Fruit fly (Drosophila melanogaster) whole organism, embryonic: ENCODE data around the gene CG7695.
A peak's percentile ranks its signal among the peaks of the same experiment; 100 is the strongest.

ENCODE experiments used
- Adf1 ChIP-seq: fragments of 200-800 bp; sonication (Bioruptor generic); IDR thresholded peaks from 2 replicates; pipeline ENCODE4 v1.3.6; 2022; ENCODE audit warnings: missing biosample characterization, missing genetic modification characterization
- Awh ChIP-seq: fragments of 200-800 bp; sonication (Bioruptor generic); IDR thresholded peaks from 2 replicates; pipeline ENCODE4, ENCODE4 v1.3.6; 2022; ENCODE audit warnings: missing biosample characterization, missing genetic modification characterization
- Blimp-1 ChIP-seq: fragments of 200-800 bp; sonication (Bioruptor generic); optimal IDR thresholded peaks from 3 replicates; lab custom pipeline; 2018; ENCODE audit warnings: missing biosample characterization, missing genetic modification characterization, mild to moderate bottlenecking, moderate library complexity, missing genetic modification reagents
- CG10209 ChIP-seq: fragments of 200-800 bp; sonication (Bioruptor generic); optimal IDR thresholded peaks from 3 replicates; lab custom pipeline; 2017; ENCODE audit warnings: missing biosample characterization, mild to moderate bottlenecking, missing genetic modification characterization, missing genetic modification reagents
- CG10654 ChIP-seq: fragments of 200-800 bp; sonication (Bioruptor generic); optimal IDR thresholded peaks from 2 replicates; lab custom pipeline; 2016; ENCODE audit warnings: missing biosample characterization, missing genetic modification characterization
- CG10979 ChIP-seq: fragments of 200-800 bp; sonication (Bioruptor generic); optimal IDR thresholded peaks from 2 replicates; lab custom pipeline; 2018; ENCODE audit warnings: missing biosample characterization, mild to moderate bottlenecking, missing genetic modification characterization, moderate library complexity
- CG11504 ChIP-seq: fragments of 200-800 bp; sonication (Bioruptor generic); optimal IDR thresholded peaks from 3 replicates; lab custom pipeline; 2019; ENCODE audit warnings: missing biosample characterization, mild to moderate bottlenecking, missing genetic modification characterization, moderate library complexity
- CG11560 ChIP-seq: fragments of 200-800 bp; sonication (Bioruptor generic); IDR thresholded peaks from 3 replicates; pipeline ENCODE4 v1.3.6; 2022; ENCODE audit warnings: missing biosample characterization, missing genetic modification characterization
- CG11696 ChIP-seq: fragments of 200-800 bp; sonication (Bioruptor generic); IDR thresholded peaks from 2 replicates; pipeline ENCODE4 v1.3.6; 2022; ENCODE audit warnings: missing biosample characterization, missing genetic modification characterization
- CG12071 ChIP-seq: fragments of 200-800 bp; sonication (Bioruptor generic); optimal IDR thresholded peaks from 3 replicates; lab custom pipeline; 2018; ENCODE audit warnings: missing biosample characterization, mild to moderate bottlenecking, missing genetic modification characterization
- CG13287 ChIP-seq: fragments of 200-800 bp; sonication (Bioruptor generic); IDR thresholded peaks from 2 replicates; pipeline ENCODE4 v1.3.6; 2022; ENCODE audit warnings: missing biosample characterization, missing genetic modification characterization; ENCODE audit not compliant: partially characterized antibody
- CG15269 ChIP-seq: fragments of 200-800 bp; sonication (Bioruptor generic); optimal IDR thresholded peaks from 2 replicates; lab custom pipeline; 2018; ENCODE audit warnings: missing biosample characterization, mild to moderate bottlenecking, missing genetic modification characterization, moderate library complexity
- CG15601 ChIP-seq: fragments of 200-800 bp; sonication (Bioruptor generic); optimal IDR thresholded peaks from 3 replicates; lab custom pipeline; 2019; ENCODE audit warnings: missing biosample characterization, mild to moderate bottlenecking, missing genetic modification characterization, moderate library complexity
- CG18599 ChIP-seq: fragments of 200-800 bp; sonication (Bioruptor generic); optimal IDR thresholded peaks from 3 replicates; lab custom pipeline; 2017; ENCODE audit warnings: missing biosample characterization, missing genetic modification characterization, mild to moderate bottlenecking, moderate library complexity, missing genetic modification reagents
- CG2199 ChIP-seq: fragments of 200-800 bp; sonication (Bioruptor generic); IDR thresholded peaks from 3 replicates; pipeline ENCODE4 v1.3.6; 2022; ENCODE audit warnings: missing biosample characterization, missing genetic modification characterization
- CG3995 ChIP-seq: fragments of 200-800 bp; sonication (Bioruptor generic); optimal IDR thresholded peaks from 3 replicates; lab custom pipeline; 2016; ENCODE audit warnings: missing biosample characterization, missing genetic modification characterization
- CG4328 ChIP-seq: fragments of 200-800 bp; sonication (Bioruptor generic); optimal IDR thresholded peaks from 3 replicates; lab custom pipeline; 2017; ENCODE audit warnings: missing biosample characterization, missing genetic modification reagents, missing genetic modification characterization
- CG43689 ChIP-seq: fragments of 200-800 bp; sonication (Bioruptor generic); IDR thresholded peaks from 2 replicates; pipeline ENCODE4 v1.3.6; 2022; ENCODE audit warnings: missing biosample characterization, missing genetic modification characterization
- CG4617 ChIP-seq: fragments of 200-800 bp; sonication (Bioruptor generic); optimal IDR thresholded peaks from 3 replicates; lab custom pipeline; 2016; ENCODE audit warnings: missing biosample characterization, missing genetic modification characterization, borderline replicate concordance
- CG6791 ChIP-seq: fragments of 200-800 bp; sonication (Bioruptor generic); IDR thresholded peaks from 3 replicates; pipeline ENCODE4 v1.3.6; 2022; ENCODE audit warnings: missing biosample characterization, missing genetic modification characterization; ENCODE audit not compliant: partially characterized antibody
- CG7372 ChIP-seq: fragments of 200-800 bp; sonication (Bioruptor generic); IDR thresholded peaks from 2 replicates; pipeline ENCODE4 v1.3.6; 2022; ENCODE audit warnings: missing biosample characterization, missing genetic modification characterization
- CG9876 ChIP-seq: fragments of 200-800 bp; sonication (Bioruptor generic); optimal IDR thresholded peaks from 2 replicates; lab custom pipeline; 2016; ENCODE audit warnings: missing biosample characterization, missing genetic modification characterization
- CrebB ChIP-seq: fragments of 200-800 bp; sonication (Bioruptor generic); optimal IDR thresholded peaks from 3 replicates; lab custom pipeline; 2018; ENCODE audit warnings: missing biosample characterization, mild to moderate bottlenecking, missing genetic modification characterization
- Dip2 ChIP-seq: fragments of 200-800 bp; sonication (Bioruptor generic); IDR thresholded peaks from 2 replicates; pipeline ENCODE4 v1.3.6; 2022; ENCODE audit warnings: missing biosample characterization, missing genetic modification characterization
- Gug ChIP-seq: fragments of 200-800 bp; sonication (Bioruptor generic); IDR thresholded peaks from 4 replicates; pipeline ENCODE4 v1.3.6; 2022; ENCODE audit warnings: missing biosample characterization, missing genetic modification characterization
- HLH3B ChIP-seq: fragments of 200-800 bp; sonication (Bioruptor generic); IDR thresholded peaks from 2 replicates; pipeline ENCODE4 v1.3.6; 2022; ENCODE audit warnings: missing biosample characterization, missing genetic modification characterization
- Hr78 ChIP-seq, 2 experiments: fragments of 200-800 bp in 1 of 2; fragments of >200 bp in 1 of 2; sonication (Bioruptor generic) in 1 of 2; optimal IDR thresholded peaks; 2 replicates each; lab custom pipeline; 2017 to 2019; ENCODE audit warnings: missing biosample characterization in 2 of 2, missing genetic modification characterization in 2 of 2, mild to moderate bottlenecking in 1 of 2, moderate library complexity in 1 of 2
- NC2β ChIP-seq: fragments of 200-800 bp; sonication (Bioruptor generic); optimal IDR thresholded peaks from 2 replicates; lab custom pipeline; 2016; ENCODE audit warnings: missing biosample characterization, missing genetic modification characterization
- PHDP ChIP-seq: fragments of 200-800 bp; sonication (Bioruptor generic); optimal IDR thresholded peaks from 3 replicates; lab custom pipeline; 2018; ENCODE audit warnings: missing biosample characterization, mild to moderate bottlenecking, missing genetic modification characterization, moderate library complexity
- Ptx1 ChIP-seq: fragments of 200-800 bp; sonication (Bioruptor generic); IDR thresholded peaks from 2 replicates; pipeline ENCODE4 v1.3.6; 2022; ENCODE audit warnings: missing biosample characterization, missing genetic modification characterization
- ap ChIP-seq: fragments of 200-800 bp; sonication (Bioruptor generic); IDR thresholded peaks from 2 replicates; pipeline ENCODE4 v1.3.6; 2022; ENCODE audit warnings: missing biosample characterization, missing genetic modification characterization
- bab2 ChIP-seq: fragments of 200-800 bp; sonication (Bioruptor generic); optimal IDR thresholded peaks from 2 replicates; lab custom pipeline; 2016; ENCODE audit warnings: missing biosample characterization, missing genetic modification characterization
- br ChIP-seq: fragments of >200 bp; optimal IDR thresholded peaks from 2 replicates; lab custom pipeline; 2017
- chm ChIP-seq: fragments of 200-800 bp; sonication (Bioruptor generic); IDR thresholded peaks from 2 replicates; pipeline ENCODE4 v1.3.6; 2022; ENCODE audit warnings: missing biosample characterization, missing genetic modification characterization
- crc ChIP-seq: fragments of 200-800 bp; sonication (Bioruptor generic); optimal IDR thresholded peaks from 2 replicates; lab custom pipeline; 2016; ENCODE audit warnings: missing biosample characterization, missing genetic modification characterization
- fd64A ChIP-seq: fragments of 200-800 bp; sonication (Bioruptor generic); optimal IDR thresholded peaks from 3 replicates; lab custom pipeline; 2018; ENCODE audit warnings: missing biosample characterization, mild to moderate bottlenecking, missing genetic modification characterization
- fru ChIP-seq: fragments of >200 bp; optimal IDR thresholded peaks from 2 replicates; lab custom pipeline; 2017
- gem ChIP-seq: fragments of 200-800 bp; sonication (Bioruptor generic); optimal IDR thresholded peaks from 2 replicates; lab custom pipeline; 2019; ENCODE audit warnings: missing biosample characterization, mild to moderate bottlenecking, missing genetic modification characterization, moderate library complexity
- gro ChIP-seq: fragments of 200-800 bp; sonication (Bioruptor generic); optimal IDR thresholded peaks from 2 replicates; lab custom pipeline; 2016; ENCODE audit warnings: missing biosample characterization, missing genetic modification characterization
- gsb-n ChIP-seq: fragments of 200-800 bp; sonication (Bioruptor generic); optimal IDR thresholded peaks from 3 replicates; lab custom pipeline; 2018; ENCODE audit warnings: missing biosample characterization, mild to moderate bottlenecking, missing genetic modification characterization
- hb ChIP-seq: fragments of 200-800 bp; sonication (Bioruptor generic); IDR thresholded peaks from 3 replicates; pipeline ENCODE4 v1.3.6; 2022; ENCODE audit warnings: missing biosample characterization, missing genetic modification characterization; ENCODE audit not compliant: partially characterized antibody
- hbn ChIP-seq: fragments of 200-800 bp; sonication (Bioruptor generic); IDR thresholded peaks from 2 replicates; pipeline ENCODE4 v1.3.6; 2022; ENCODE audit warnings: missing biosample characterization, missing genetic modification characterization; ENCODE audit not compliant: partially characterized antibody
- lbe ChIP-seq: fragments of 200-800 bp; sonication (Bioruptor generic); optimal IDR thresholded peaks from 2 replicates; lab custom pipeline; 2016; ENCODE audit warnings: missing biosample characterization, mild to moderate bottlenecking, missing genetic modification characterization
- lov ChIP-seq, 2 experiments: fragments of 200-800 bp in 1 of 2; fragments of >200 bp in 1 of 2; sonication (Bioruptor generic) in 1 of 2; IDR thresholded peaks in 1 of 2; optimal IDR thresholded peaks in 1 of 2; 2 replicates in 1 of 2; 3 replicates in 1 of 2; pipeline versions ENCODE4 v1.3.6 to Lab custom; 2017 to 2022; ENCODE audit warnings: missing biosample characterization in 1 of 2, missing genetic modification characterization in 1 of 2
- onecut ChIP-seq: fragments of 200-800 bp; sonication (Bioruptor generic); IDR thresholded peaks from 2 replicates; pipeline ENCODE4 v1.3.6; 2022; ENCODE audit warnings: missing biosample characterization, missing genetic modification characterization
- pita ChIP-seq: fragments of 200-800 bp; sonication (Bioruptor generic); optimal IDR thresholded peaks from 2 replicates; lab custom pipeline; 2017; ENCODE audit warnings: missing biosample characterization, mild to moderate bottlenecking, missing genetic modification characterization
- sd ChIP-seq: fragments of 200-800 bp; sonication (Bioruptor generic); optimal IDR thresholded peaks from 3 replicates; lab custom pipeline; 2018; ENCODE audit warnings: missing biosample characterization, mild to moderate bottlenecking, missing genetic modification characterization, moderate library complexity
- slou ChIP-seq: fragments of 200-800 bp; sonication (Bioruptor generic); optimal IDR thresholded peaks from 3 replicates; lab custom pipeline; 2016; ENCODE audit warnings: missing biosample characterization, missing genetic modification characterization
- unc-4 ChIP-seq: fragments of 200-800 bp; sonication (Bioruptor generic); IDR thresholded peaks from 2 replicates; pipeline ENCODE4 v1.3.6; 2022; ENCODE audit warnings: missing biosample characterization, missing genetic modification characterization; ENCODE audit not compliant: partially characterized antibody

Gene CG7695

dm6 chr3R:18573699-18574259, 43.5 kb downstream of the CG7695 start (continued):
- peak; percentile 81 for TF ChIP-seq CG11560 (tag; lab: Robert Waterston, UW)
- TF ChIP-seq Dip2, result 0 out of 2 replicates have a peak, but pooled peaks have one; percentile 46
- TF ChIP-seq hb (GFP tag; lab: Robert Waterston, UW), result no peak
- peak; percentile 98 for TF ChIP-seq CG15601 (tag; lab: Kevin White, UChicago)
- TF ChIP-seq Hr78 (GFP tag; optimal IDR thresholded peaks at IDR 0.05; lab: Kevin White, UChicago), result peak in 1 of 2 experiments; percentile 96
- peak; percentile 78 for TF ChIP-seq Adf1 (GFP tag; lab: Robert Waterston, UW)
- peak; percentile 90 for TF ChIP-seq CrebB (tag; lab: Kevin White, UChicago)
- peak; percentile 71 for TF ChIP-seq fd64A (GFP tag; lab: Kevin White, UChicago)
- peak; percentile 96 for TF ChIP-seq PHDP (tag; lab: Kevin White, UChicago)
- TF ChIP-seq CG18599, result peak; percentile 94
- TF ChIP-seq CG12071 (GFP tag; lab: Kevin White, UChicago), result peak; percentile 83
- peak; percentile 96 for TF ChIP-seq CG15269 (tag; lab: Kevin White, UChicago)
- TF ChIP-seq hbn (GFP tag; lab: Robert Waterston, UW), result no peak
- peak; percentile 95 for TF ChIP-seq CG11504 (tag; lab: Kevin White, UChicago)
- TF ChIP-seq CG7372 (GFP tag; lab: Robert Waterston, UW), result peak; percentile 88
- peak; percentile 95 for TF ChIP-seq CG11696 (GFP tag; lab: Robert Waterston, UW)
- TF ChIP-seq CG4328 (GFP tag; lab: Kevin White, UChicago), result peak; percentile 72
- TF ChIP-seq gem (tag; lab: Kevin White, UChicago), result peak; percentile 97
- TF ChIP-seq CG10209 (GFP tag; lab: Kevin White, UChicago), result peak; percentile 97
- peak; percentile 89 for TF ChIP-seq NC2β (GFP tag; lab: Kevin White, UChicago)
- peak; percentile 90 for TF ChIP-seq bab2
- TF ChIP-seq Awh (GFP tag; lab: Robert Waterston, UW), result peak; percentile 79; the same call in 1 of the 2 replicates
- peak; percentile 86 for TF ChIP-seq CG4617 (GFP tag; lab: Kevin White, UChicago)
- peak; percentile 90 for TF ChIP-seq Blimp-1
- TF ChIP-seq lbe (GFP tag; lab: Kevin White, UChicago), result peak; percentile 87
- peak; percentile 89 for TF ChIP-seq HLH3B (GFP tag; lab: Robert Waterston, UW)
- TF ChIP-seq gsb-n, result peak; percentile 90
- TF ChIP-seq slou (GFP tag; lab: Kevin White, UChicago), result peak; percentile 74
- TF ChIP-seq pita (GFP tag; lab: Kevin White, UChicago), result no peak
- no peak for TF ChIP-seq br
- TF ChIP-seq CG10654 (GFP tag; lab: Kevin White, UChicago), result peak; percentile 85
- peak; percentile 87 for TF ChIP-seq gro (GFP tag; lab: Kevin White, UChicago)
- TF ChIP-seq CG43689 (GFP tag; lab: Robert Waterston, UW), result peak; percentile 74
- TF ChIP-seq CG3995, result peak; percentile 63
- peak; percentile 64; the same call in 1 of the 3 replicates for TF ChIP-seq CG2199 (GFP tag; lab: Robert Waterston, UW)
- TF ChIP-seq fru, result no peak
- no peak for TF ChIP-seq chm
- peak; percentile 94 for TF ChIP-seq CG10979 (tag; lab: Kevin White, UChicago)
- peak; percentile 93 for TF ChIP-seq sd (tag; lab: Kevin White, UChicago)
- TF ChIP-seq crc (GFP tag; lab: Kevin White, UChicago), result peak; percentile 88
- TF ChIP-seq Gug (GFP tag; lab: Robert Waterston, UW), result peak; percentile 81
- peak; percentile 82 for TF ChIP-seq CG9876
- no peak; the same call in 1 of the 2 replicates for TF ChIP-seq CG13287 (GFP tag; lab: Robert Waterston, UW)
- peak; percentile 95 for TF ChIP-seq Ptx1 (GFP tag; lab: Robert Waterston, UW)
- TF ChIP-seq lov (optimal IDR thresholded peaks at IDR 0.05; lab: Kevin White, UChicago), result no peak
- TF ChIP-seq lov (GFP tag; IDR thresholded peaks at IDR 0.05; lab: Robert Waterston, UW), result peak; percentile 70; the same call in 1 of the 3 replicates
- no peak for TF ChIP-seq unc-4 (GFP tag; lab: Robert Waterston, UW)
- peak; percentile 72 for TF ChIP-seq onecut (GFP tag; lab: Robert Waterston, UW)
- peak; percentile 86 for TF ChIP-seq ap (GFP tag; lab: Robert Waterston, UW)
- no peak for TF ChIP-seq CG6791 (GFP tag; lab: Robert Waterston, UW)
